Worm (Caenorhabditis elegans) whole organism, mixed stage, embryonic: Measurements from ENCODE around the gene srx-46.

Experiments
- M03D4.4 ChIP-seq: sonication (generic microtip); optimal IDR thresholded peaks from 2 replicates; lab custom pipeline; 2017; ENCODE audit warnings: mild to moderate bottlenecking, missing genetic modification characterization, missing compliant biosample characterization
- bed-3 ChIP-seq: fragments of 200-800 bp; sonication (Bioruptor generic); optimal IDR thresholded peaks from 3 replicates; lab custom pipeline; 2018; ENCODE audit warnings: mild to moderate bottlenecking, missing genetic modification characterization, moderate library complexity, missing compliant biosample characterization
- blmp-1 ChIP-seq: fragments of 150-350 bp; optimal IDR thresholded peaks from 2 replicates; lab custom pipeline; 2014; ENCODE audit warnings: missing biosample characterization, missing genetic modification characterization
- ceh-39 ChIP-seq: fragments of 150-350 bp; optimal IDR thresholded peaks from 2 replicates; lab custom pipeline; 2014; ENCODE audit warnings: missing biosample characterization, missing genetic modification characterization
- ceh-43 ChIP-seq: fragments of 200-800 bp; sonication (Bioruptor generic); optimal IDR thresholded peaks from 2 replicates; lab custom pipeline; 2018; ENCODE audit warnings: mild to moderate bottlenecking, missing genetic modification characterization, moderate library complexity, missing compliant biosample characterization
- ceh-83 ChIP-seq: fragments of 200-800 bp; sonication (Bioruptor generic); optimal IDR thresholded peaks from 2 replicates; lab custom pipeline; 2018; ENCODE audit warnings: mild to moderate bottlenecking, missing genetic modification characterization, missing compliant biosample characterization
- ces-1 ChIP-seq: fragments of 150-350 bp; optimal IDR thresholded peaks from 2 replicates; lab custom pipeline; 2014; ENCODE audit warnings: missing biosample characterization, missing genetic modification reagents, missing genetic modification characterization
- cnd-1 ChIP-seq: fragments of 200-800 bp; sonication (Bioruptor generic); optimal IDR thresholded peaks from 2 replicates; lab custom pipeline; 2018; ENCODE audit warnings: mild to moderate bottlenecking, missing genetic modification characterization, missing compliant biosample characterization
- drap-1 ChIP-seq: fragments of 200-800 bp; sonication (Bioruptor generic); optimal IDR thresholded peaks from 3 replicates; lab custom pipeline; 2018; ENCODE audit warnings: mild to moderate bottlenecking, missing genetic modification characterization, missing compliant biosample characterization
- elt-1 ChIP-seq: sonication (generic microtip); optimal IDR thresholded peaks from 2 replicates; lab custom pipeline; 2017; ENCODE audit warnings: missing genetic modification characterization, mild to moderate bottlenecking, missing compliant biosample characterization, antibody characterized with exemption, moderate library complexity, borderline replicate concordance; ENCODE audit not compliant: insufficient read depth
- elt-3 ChIP-seq: fragments of 150-350 bp; optimal IDR thresholded peaks from 2 replicates; lab custom pipeline; 2014; ENCODE audit warnings: missing biosample characterization, missing genetic modification characterization
- flh-1 ChIP-seq: fragments of 200-800 bp; sonication (Bioruptor generic); optimal IDR thresholded peaks from 2 replicates; lab custom pipeline; 2018; ENCODE audit warnings: mild to moderate bottlenecking, missing genetic modification characterization, moderate library complexity, missing compliant biosample characterization
- ham-2 ChIP-seq: fragments of 200-800 bp; sonication (Bioruptor generic); optimal IDR thresholded peaks from 2 replicates; lab custom pipeline; 2018; ENCODE audit warnings: mild to moderate bottlenecking, missing genetic modification characterization, missing compliant biosample characterization
- hlh-1 ChIP-seq: fragments of 150-350 bp; optimal IDR thresholded peaks from 2 replicates; lab custom pipeline; 2014; ENCODE audit warnings: missing biosample characterization, missing genetic modification reagents, missing genetic modification characterization
- lin-13 ChIP-seq: fragments of 150-350 bp; optimal IDR thresholded peaks from 2 replicates; lab custom pipeline; 2014; ENCODE audit warnings: missing biosample characterization, missing genetic modification characterization
- lin-32 ChIP-seq: fragments of 200-800 bp; sonication (Bioruptor generic); optimal IDR thresholded peaks from 2 replicates; lab custom pipeline; 2018; ENCODE audit warnings: mild to moderate bottlenecking, missing genetic modification characterization, missing compliant biosample characterization
- lsy-2 ChIP-seq: fragments of 150-350 bp; optimal IDR thresholded peaks from 2 replicates; lab custom pipeline; 2014; ENCODE audit warnings: missing biosample characterization, missing genetic modification characterization
- mab-5 ChIP-seq: fragments of 150-350 bp; optimal IDR thresholded peaks from 2 replicates; lab custom pipeline; 2014; ENCODE audit warnings: missing biosample characterization, missing genetic modification characterization
- mep-1 ChIP-seq: fragments of 150-350 bp; optimal IDR thresholded peaks from 2 replicates; lab custom pipeline; 2017; ENCODE audit warnings: missing biosample characterization, missing genetic modification reagents, missing genetic modification characterization, inconsistent platforms
- mls-2 ChIP-seq: sonication (generic microtip); optimal IDR thresholded peaks from 2 replicates; lab custom pipeline; 2016; ENCODE audit warnings: mild to moderate bottlenecking, missing genetic modification characterization, moderate library complexity, missing compliant biosample characterization
- nhr-12 ChIP-seq: fragments of 150-350 bp; optimal IDR thresholded peaks from 2 replicates; lab custom pipeline; 2014; ENCODE audit warnings: missing biosample characterization, missing genetic modification characterization
- nhr-237 ChIP-seq: fragments of 150-350 bp; optimal IDR thresholded peaks from 2 replicates; lab custom pipeline; 2014; ENCODE audit warnings: missing biosample characterization, missing genetic modification characterization
- nhr-28 ChIP-seq: fragments of 150-350 bp; optimal IDR thresholded peaks from 2 replicates; lab custom pipeline; 2014; ENCODE audit warnings: missing biosample characterization, missing genetic modification characterization
- nhr-76 ChIP-seq: sonication (generic microtip); optimal IDR thresholded peaks from 2 replicates; lab custom pipeline; 2017; ENCODE audit warnings: missing biosample characterization, missing genetic modification characterization
- pha-4 ChIP-seq: fragments of 150-350 bp; optimal IDR thresholded peaks from 2 replicates; lab custom pipeline; 2018; ENCODE audit warnings: missing biosample characterization, missing genetic modification reagents, missing genetic modification characterization
- sem-2 ChIP-seq: fragments of 200-800 bp; sonication (Bioruptor generic); optimal IDR thresholded peaks from 2 replicates; lab custom pipeline; 2018; ENCODE audit warnings: mild to moderate bottlenecking, missing genetic modification characterization, missing compliant biosample characterization
- snpc-4 ChIP-seq: fragments of 150-350 bp; optimal IDR thresholded peaks from 2 replicates; lab custom pipeline; 2014; ENCODE audit warnings: missing biosample characterization, missing genetic modification characterization
- sptf-1 ChIP-seq: sonication (generic microtip); optimal IDR thresholded peaks from 2 replicates; lab custom pipeline; 2017; ENCODE audit warnings: mild to moderate bottlenecking, missing genetic modification characterization, moderate library complexity, missing compliant biosample characterization
- tbx-8 ChIP-seq: fragments of 200-800 bp; sonication (Bioruptor generic); optimal IDR thresholded peaks from 2 replicates; lab custom pipeline; 2018; ENCODE audit warnings: mild to moderate bottlenecking, missing genetic modification characterization, moderate library complexity, missing compliant biosample characterization
- unc-120 ChIP-seq: sonication (generic microtip); optimal IDR thresholded peaks from 2 replicates; lab custom pipeline; 2017; ENCODE audit warnings: missing genetic modification characterization, missing compliant biosample characterization; ENCODE audit not compliant: poor library complexity, severe bottlenecking
- unc-39 ChIP-seq: fragments of 150-350 bp; optimal IDR thresholded peaks from 2 replicates; lab custom pipeline; 2014; ENCODE audit warnings: missing biosample characterization, missing genetic modification characterization
- unc-62 ChIP-seq: fragments of 150-350 bp; optimal IDR thresholded peaks from 2 replicates; lab custom pipeline; 2014; ENCODE audit warnings: missing biosample characterization, missing genetic modification reagents, missing genetic modification characterization
- zip-8 ChIP-seq: fragments of 150-350 bp; optimal IDR thresholded peaks from 2 replicates; lab custom pipeline; 2014; ENCODE audit warnings: missing biosample characterization, missing genetic modification characterization
- ztf-11 ChIP-seq: fragments of 150-350 bp; optimal IDR thresholded peaks from 2 replicates; lab custom pipeline; 2014; ENCODE audit warnings: missing biosample characterization, missing genetic modification characterization

Gene srx-46

ce11 chrV:9322886-9323285 is 30.2 kb upstream of the srx-46 start, which contains the start of gene tag-153:
Gene tag-153, plus strand, starts transcription at chrV:9323085.
- no peak for TF ChIP-seq bed-3 (GFP tag; lab: Kevin White, UChicago)
- no peak for TF ChIP-seq unc-62
- no peak for TF ChIP-seq nhr-12 (tag; lab: Kevin White, UChicago)
- TF ChIP-seq elt-3 (tag; lab: Kevin White, UChicago): no peak
- TF ChIP-seq sem-2 (GFP tag; lab: Kevin White, UChicago): no peak
- TF ChIP-seq lsy-2 (tag; lab: Kevin White, UChicago): no peak
- TF ChIP-seq mep-1 (tag; lab: Kevin White, UChicago): no peak
- TF ChIP-seq sptf-1: no peak
- TF ChIP-seq ztf-11 (tag; lab: Kevin White, UChicago): no peak
- no peak for TF ChIP-seq unc-39 (tag; lab: Kevin White, UChicago)
- no peak for TF ChIP-seq ces-1 (GFP tag; lab: Kevin White, UChicago)
- no peak for TF ChIP-seq M03D4.4
- TF ChIP-seq drap-1 (GFP tag; lab: Kevin White, UChicago): no peak
- TF ChIP-seq ceh-83: no peak
- TF ChIP-seq nhr-28: no peak
- TF ChIP-seq mls-2 (tag; lab: Kevin White, UChicago): no peak
- TF ChIP-seq ham-2: no peak
- TF ChIP-seq pha-4 (tag; lab: Kevin White, UChicago): no peak

- no peak for TF ChIP-seq ceh-39 (tag; lab: Kevin White, UChicago)
- TF ChIP-seq zip-8 (tag; lab: Kevin White, UChicago): no peak
- TF ChIP-seq ceh-83: no peak
- no peak for TF ChIP-seq unc-39 (tag; lab: Kevin White, UChicago)
- no peak for TF ChIP-seq mls-2 (tag; lab: Kevin White, UChicago)
These were observed 28.9 kb upstream of the srx-46 start for ce11 chrV:9324167-9324566.

DNA sequence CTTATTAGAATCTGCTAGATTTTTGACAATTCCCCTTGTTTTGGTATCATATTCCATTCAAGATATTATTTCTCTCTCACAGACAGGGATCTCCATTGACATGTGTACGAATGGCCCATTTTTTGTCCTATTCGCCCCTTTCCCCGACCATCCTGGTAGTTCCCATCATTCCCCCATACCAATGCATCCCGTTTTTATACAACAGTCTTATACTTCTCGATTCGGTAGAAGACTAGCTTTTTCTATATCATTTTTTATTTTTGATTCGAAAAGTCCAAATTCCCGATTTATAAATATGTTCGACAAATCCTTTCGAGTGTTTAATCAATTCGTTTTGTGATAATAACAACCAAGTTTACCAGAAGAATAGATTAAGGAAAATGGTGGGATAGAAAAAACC is 26.1 kb upstream of the srx-46 start:
- no peak for TF ChIP-seq sem-2 (GFP tag; lab: Kevin White, UChicago)
- no peak for TF ChIP-seq nhr-28
- no peak for TF ChIP-seq nhr-76 (tag; lab: Kevin White, UChicago)
- TF ChIP-seq unc-39 (tag; lab: Kevin White, UChicago): no peak
- TF ChIP-seq tbx-8 (GFP tag; lab: Kevin White, UChicago): no peak
- no peak for TF ChIP-seq nhr-237
- TF ChIP-seq ceh-39 (tag; lab: Kevin White, UChicago): no peak
- no peak for TF ChIP-seq pha-4 (tag; lab: Kevin White, UChicago)
- no peak for TF ChIP-seq unc-62
- TF ChIP-seq lin-32: no peak
- no peak for TF ChIP-seq sptf-1
- TF ChIP-seq mep-1 (tag; lab: Kevin White, UChicago): no peak
- TF ChIP-seq cnd-1 (tag; lab: Kevin White, UChicago): no peak
- no peak for TF ChIP-seq ces-1 (GFP tag; lab: Kevin White, UChicago)
- no peak for TF ChIP-seq blmp-1 (tag; lab: Kevin White, UChicago)
- no peak for TF ChIP-seq zip-8 (tag; lab: Kevin White, UChicago)
- TF ChIP-seq drap-1 (GFP tag; lab: Kevin White, UChicago): no peak

DNA sequence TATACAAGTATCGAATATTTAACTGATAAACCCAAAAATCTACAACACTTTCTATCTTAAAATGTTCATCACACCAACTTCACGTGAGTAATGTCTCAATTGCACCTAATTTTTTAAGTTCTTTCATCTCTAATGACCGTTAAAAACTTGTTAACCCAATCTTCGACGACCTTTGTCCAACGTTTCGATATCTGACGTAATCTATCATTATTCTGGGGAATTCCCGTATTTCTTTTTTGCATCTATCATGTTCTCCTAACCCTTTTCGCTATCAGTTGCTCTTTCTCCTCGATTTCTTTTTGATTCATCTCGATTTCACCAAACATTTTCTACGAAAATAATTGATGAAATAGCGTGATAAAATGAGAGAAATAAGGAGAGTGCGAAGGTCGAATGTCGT is 25.4 kb upstream of the srx-46 start:
- TF ChIP-seq pha-4 (tag; lab: Kevin White, UChicago) (no peak), nhr-76 (tag; lab: Kevin White, UChicago) (no peak), elt-1 (tag; lab: Kevin White, UChicago) (no peak), tbx-8 (GFP tag; lab: Kevin White, UChicago) (no peak), lin-13 (tag; lab: Kevin White, UChicago) (no peak), nhr-237 (no peak), nhr-28 (no peak), nhr-12 (tag; lab: Kevin White, UChicago) (no peak), ham-2 (no peak), ztf-11 (tag; lab: Kevin White, UChicago) (no peak), unc-62 (no peak), hlh-1 (tag; lab: Kevin White, UChicago) (no peak), blmp-1 (tag; lab: Kevin White, UChicago) (no peak), cnd-1 (tag; lab: Kevin White, UChicago) (no peak), unc-120 (tag; lab: Kevin White, UChicago) (no peak), M03D4.4 (no peak), ceh-39 (tag; lab: Kevin White, UChicago) (no peak), drap-1 (GFP tag; lab: Kevin White, UChicago) (no peak), flh-1 (no peak)

ce11 chrV:9328670-9329069 is 24.4 kb upstream of the srx-46 start, which contains the start of gene K07B1.4:
Gene K07B1.4, plus strand, starts transcription at chrV:9328970.
- TF ChIP-seq unc-62: no peak
- no peak for TF ChIP-seq blmp-1 (tag; lab: Kevin White, UChicago)
- no peak for TF ChIP-seq elt-1 (tag; lab: Kevin White, UChicago)
- TF ChIP-seq ceh-43: no peak
- TF ChIP-seq elt-3 (tag; lab: Kevin White, UChicago): no peak
- TF ChIP-seq lsy-2 (tag; lab: Kevin White, UChicago): no peak
- TF ChIP-seq ham-2: no peak
- no peak for TF ChIP-seq unc-120 (tag; lab: Kevin White, UChicago)
- no peak for TF ChIP-seq ces-1 (GFP tag; lab: Kevin White, UChicago)
- no peak for TF ChIP-seq mab-5 (tag; lab: Kevin White, UChicago)
- no peak for TF ChIP-seq ceh-83
- no peak for TF ChIP-seq snpc-4 (tag; lab: Kevin White, UChicago)
- no peak for TF ChIP-seq unc-39 (tag; lab: Kevin White, UChicago)
- TF ChIP-seq mls-2 (tag; lab: Kevin White, UChicago): no peak
